Worm (Caenorhabditis elegans) whole organism, L1 larva: ENCODE measurements around the gene twk-3.

Experiments
- C04F5.9 ChIP-seq: sonication (generic microtip); optimal IDR thresholded peaks from 2 replicates; lab custom pipeline; 2016; ENCODE audit warnings: missing genetic modification characterization, missing compliant biosample characterization
- C34B4.2 ChIP-seq: sonication (generic microtip); optimal IDR thresholded peaks from 2 replicates; lab custom pipeline; 2017; ENCODE audit warnings: mild to moderate bottlenecking, missing genetic modification characterization, missing compliant biosample characterization
- Y116A8C.19 ChIP-seq: sonication (generic microtip); optimal IDR thresholded peaks from 2 replicates; lab custom pipeline; 2016; ENCODE audit warnings: missing compliant biosample characterization, missing genetic modification characterization, borderline replicate concordance
- aha-1 ChIP-seq: fragments of 150-350 bp; optimal IDR thresholded peaks from 2 replicates; lab custom pipeline; 2014; ENCODE audit warnings: missing biosample characterization, missing genetic modification characterization
- alr-1 ChIP-seq: fragments of 200-800 bp; sonication (Bioruptor generic); optimal IDR thresholded peaks from 2 replicates; lab custom pipeline; 2018; ENCODE audit warnings: borderline replicate concordance, mild to moderate bottlenecking, missing genetic modification characterization, missing compliant biosample characterization
- ceh-8 ChIP-seq: fragments of 200-800 bp; sonication (Bioruptor generic); optimal IDR thresholded peaks from 2 replicates; lab custom pipeline; 2018; ENCODE audit warnings: mild to moderate bottlenecking, missing genetic modification characterization, moderate library complexity, missing compliant biosample characterization
- ceh-82 ChIP-seq, 3 experiments: fragments of 150-350 bp in 1 of 3; sonication (generic microtip) in 2 of 3; optimal IDR thresholded peaks; 2 replicates each; lab custom pipeline; 2014 to 2017; ENCODE audit warnings: missing biosample characterization in 3 of 3, missing genetic modification characterization in 3 of 3
- ces-1 ChIP-seq: fragments of 150-350 bp; optimal IDR thresholded peaks from 2 replicates; lab custom pipeline; 2014; ENCODE audit warnings: missing biosample characterization, missing genetic modification reagents, missing genetic modification characterization
- dsc-1 ChIP-seq: sonication (generic microtip); optimal IDR thresholded peaks from 2 replicates; lab custom pipeline; 2016; ENCODE audit warnings: mild to moderate bottlenecking, missing genetic modification characterization, missing compliant biosample characterization
- efl-3 ChIP-seq: fragments of 200-800 bp; sonication (Bioruptor generic); optimal IDR thresholded peaks from 2 replicates; lab custom pipeline; 2018; ENCODE audit warnings: mild to moderate bottlenecking, missing genetic modification characterization, missing compliant biosample characterization
- egl-27 ChIP-seq, 2 experiments: fragments of 150-350 bp in 1 of 2; sonication (generic microtip); optimal IDR thresholded peaks; 3 replicates each; lab custom pipeline; 2017 to 2018; ENCODE audit warnings: missing biosample characterization in 2 of 2, missing genetic modification characterization in 2 of 2, missing genetic modification reagents in 2 of 2
- fkh-10 ChIP-seq: sonication (generic microtip); optimal IDR thresholded peaks from 2 replicates; lab custom pipeline; 2017; ENCODE audit warnings: missing biosample characterization, missing genetic modification reagents, missing genetic modification characterization
- fkh-8 ChIP-seq: sonication (generic microtip); optimal IDR thresholded peaks from 2 replicates; lab custom pipeline; 2016; ENCODE audit warnings: mild to moderate bottlenecking, missing genetic modification characterization, missing compliant biosample characterization
- grh-1 ChIP-seq: fragments of 200-800 bp; sonication (Bioruptor generic); IDR thresholded peaks from 2 replicates; pipeline ENCODE4 v1.3.6; 2022; ENCODE audit warnings: missing genetic modification reagents, missing genetic modification characterization, missing compliant biosample characterization
- hlh-17 ChIP-seq: fragments of 200-800 bp; sonication (Bioruptor generic); optimal IDR thresholded peaks from 2 replicates; lab custom pipeline; 2018; ENCODE audit warnings: missing genetic modification characterization, mild to moderate bottlenecking, missing compliant biosample characterization, moderate library complexity, borderline replicate concordance
- irx-1 ChIP-seq: sonication (generic microtip); optimal IDR thresholded peaks from 2 replicates; lab custom pipeline; 2016; ENCODE audit warnings: missing genetic modification characterization, missing compliant biosample characterization
- isw-1 ChIP-seq: fragments of 200-800 bp; sonication (Bioruptor generic); IDR thresholded peaks from 2 replicates; pipeline ENCODE4 v1.3.6; 2022; ENCODE audit warnings: missing genetic modification characterization, missing compliant biosample characterization
- lin-14 ChIP-seq: fragments of 200-800 bp; sonication (Bioruptor generic); optimal IDR thresholded peaks from 2 replicates; lab custom pipeline; 2018; ENCODE audit warnings: mild to moderate bottlenecking, missing genetic modification characterization, moderate library complexity, missing compliant biosample characterization
- lin-15B ChIP-seq: fragments of 150-350 bp; sonication (generic microtip); optimal IDR thresholded peaks from 3 replicates; lab custom pipeline; 2014; ENCODE audit warnings: missing biosample characterization, missing genetic modification characterization
- lin-35 ChIP-seq, 2 experiments: fragments of 150-350 bp; optimal IDR thresholded peaks; 2 replicates each; lab custom pipeline; 2014; ENCODE audit warnings: missing biosample characterization in 2 of 2, missing genetic modification characterization in 2 of 2, missing genetic modification reagents in 2 of 2
- mdl-1 ChIP-seq, 2 experiments: fragments of 150-350 bp; optimal IDR thresholded peaks; 2 replicates each; lab custom pipeline; 2014 to 2017; ENCODE audit warnings: missing biosample characterization in 2 of 2, missing genetic modification characterization in 2 of 2, inconsistent platforms in 1 of 2
- nhr-11 ChIP-seq: fragments of 150-350 bp; optimal IDR thresholded peaks from 2 replicates; lab custom pipeline; 2014; ENCODE audit warnings: missing biosample characterization, missing genetic modification characterization
- nhr-12 ChIP-seq: sonication (generic microtip); optimal IDR thresholded peaks from 2 replicates; lab custom pipeline; 2017; ENCODE audit warnings: missing biosample characterization, missing genetic modification characterization
- nhr-20 ChIP-seq: sonication (generic microtip); optimal IDR thresholded peaks from 2 replicates; lab custom pipeline; 2016; ENCODE audit warnings: mild to moderate bottlenecking, missing genetic modification characterization, missing compliant biosample characterization
- nhr-237 ChIP-seq: fragments of 150-350 bp; optimal IDR thresholded peaks from 2 replicates; lab custom pipeline; 2014; ENCODE audit warnings: missing biosample characterization, missing genetic modification characterization
- nhr-47 ChIP-seq: sonication (generic microtip); optimal IDR thresholded peaks from 2 replicates; lab custom pipeline; 2016; ENCODE audit warnings: mild to moderate bottlenecking, missing genetic modification characterization, moderate library complexity, missing compliant biosample characterization
- nhr-76 ChIP-seq: sonication (generic microtip); optimal IDR thresholded peaks from 2 replicates; lab custom pipeline; 2017; ENCODE audit warnings: missing biosample characterization, missing genetic modification characterization
- nhr-77 ChIP-seq: fragments of 150-350 bp; optimal IDR thresholded peaks from 2 replicates; lab custom pipeline; 2014; ENCODE audit warnings: missing biosample characterization, missing genetic modification characterization
- nhr-84 ChIP-seq: sonication (generic microtip); optimal IDR thresholded peaks from 2 replicates; lab custom pipeline; 2017; ENCODE audit warnings: missing biosample characterization, missing genetic modification characterization
- nhr-85 ChIP-seq: sonication (generic microtip); peaks from one replicate; lab custom pipeline; 2016; ENCODE audit warnings: missing genetic modification characterization, inconsistent platforms, missing compliant biosample characterization
- pax-3 ChIP-seq: fragments of 200-800 bp; sonication (Bioruptor generic); optimal IDR thresholded peaks from 2 replicates; lab custom pipeline; 2018; ENCODE audit warnings: mild to moderate bottlenecking, missing genetic modification characterization, moderate library complexity, missing compliant biosample characterization
- pqm-1 ChIP-seq: sonication (generic microtip); optimal IDR thresholded peaks from 3 replicates; lab custom pipeline; 2017; ENCODE audit warnings: missing biosample characterization, missing genetic modification characterization
- snpc-4 ChIP-seq: fragments of 150-350 bp; optimal IDR thresholded peaks from 2 replicates; lab custom pipeline; 2014; ENCODE audit warnings: missing biosample characterization, missing genetic modification characterization
- sup-37 ChIP-seq: fragments of 200-800 bp; sonication (Bioruptor generic); optimal IDR thresholded peaks from 2 replicates; lab custom pipeline; 2018; ENCODE audit warnings: mild to moderate bottlenecking, missing genetic modification characterization, missing compliant biosample characterization
- unc-62 ChIP-seq: fragments of 150-350 bp; optimal IDR thresholded peaks from 2 replicates; lab custom pipeline; 2014; ENCODE audit warnings: missing biosample characterization, missing genetic modification reagents, missing genetic modification characterization
- unc-98 ChIP-seq: fragments of 200-800 bp; sonication (Bioruptor generic); IDR thresholded peaks from 2 replicates; pipeline ENCODE4 v1.3.6; 2022; ENCODE audit warnings: missing genetic modification characterization, missing compliant biosample characterization
- vab-15 ChIP-seq: sonication (generic microtip); optimal IDR thresholded peaks from 2 replicates; lab custom pipeline; 2017; ENCODE audit warnings: missing genotype, mild to moderate bottlenecking, missing genetic modification characterization, missing compliant biosample characterization
- zag-1 ChIP-seq: fragments of 150-350 bp; optimal IDR thresholded peaks from 2 replicates; lab custom pipeline; 2014; ENCODE audit warnings: missing biosample characterization, missing genetic modification characterization
- ztf-11 ChIP-seq, 2 experiments: sonication (generic microtip); optimal IDR thresholded peaks; 2 replicates each; lab custom pipeline; 2016 to 2017; ENCODE audit warnings: missing genetic modification characterization in 2 of 2, missing biosample characterization in 1 of 2, missing compliant biosample characterization in 1 of 2

twk-3 gene

DNA sequence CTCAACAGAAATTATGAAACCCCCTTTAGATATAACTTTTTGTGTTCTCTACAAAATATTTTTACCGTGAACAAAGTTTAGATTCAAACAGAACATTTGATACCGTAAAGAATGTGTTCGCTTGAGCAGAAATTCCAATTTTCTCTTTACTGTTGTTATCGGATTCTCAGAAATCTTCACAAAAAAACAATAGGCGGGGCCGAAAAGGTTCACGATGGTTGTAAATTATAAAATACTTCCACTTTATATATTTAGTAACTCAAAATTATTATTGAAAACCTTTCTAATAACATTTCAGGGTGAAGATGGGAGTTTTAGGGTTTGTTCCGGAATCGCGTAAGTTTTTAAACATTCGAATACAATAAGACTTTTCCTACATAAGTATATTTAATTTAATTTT is 25.6 kb upstream of the twk-3 start, which contains the start of gene nlp-5:
nlp-5 (plus strand) TSS at position 301 of the 400 bp plus-strand sequence.
- TF ChIP-seq dsc-1: no peak
- no peak for TF ChIP-seq isw-1
- no peak for TF ChIP-seq vab-15
- TF ChIP-seq nhr-47 (tag; lab: Kevin White, UChicago): no peak
- TF ChIP-seq lin-15B (tag; lab: Kevin White, UChicago): no peak
- no peak for TF ChIP-seq pqm-1 (tag; lab: Kevin White, UChicago)
- TF ChIP-seq zag-1: no peak
- TF ChIP-seq nhr-11 (tag; lab: Kevin White, UChicago): no peak
- no peak for TF ChIP-seq grh-1 (GFP tag; lab: Robert Waterston, UW)
- no peak for TF ChIP-seq efl-3 (GFP tag; lab: Kevin White, UChicago)
- no peak for TF ChIP-seq C04F5.9 (tag; lab: Kevin White, UChicago)
- no peak for TF ChIP-seq nhr-76 (tag; lab: Kevin White, UChicago)
- TF ChIP-seq nhr-237: no peak
- TF ChIP-seq ztf-11 (tag; optimal IDR thresholded peaks at IDR 0.05; lab: Kevin White, UChicago): no peak
- no peak for TF ChIP-seq Y116A8C.19 (tag; lab: Kevin White, UChicago)
- TF ChIP-seq C34B4.2 (tag; lab: Kevin White, UChicago): no peak
- no peak for TF ChIP-seq ceh-82 (tag; optimal IDR thresholded peaks at IDR 0.05; lab: Kevin White, UChicago)
- TF ChIP-seq nhr-77 (tag; lab: Kevin White, UChicago): no peak
- no peak for TF ChIP-seq fkh-10 (GFP tag; lab: Kevin White, UChicago)
- TF ChIP-seq snpc-4 (tag; lab: Kevin White, UChicago): no peak
- TF ChIP-seq, all 84 proteins: peak for 0

DNA sequence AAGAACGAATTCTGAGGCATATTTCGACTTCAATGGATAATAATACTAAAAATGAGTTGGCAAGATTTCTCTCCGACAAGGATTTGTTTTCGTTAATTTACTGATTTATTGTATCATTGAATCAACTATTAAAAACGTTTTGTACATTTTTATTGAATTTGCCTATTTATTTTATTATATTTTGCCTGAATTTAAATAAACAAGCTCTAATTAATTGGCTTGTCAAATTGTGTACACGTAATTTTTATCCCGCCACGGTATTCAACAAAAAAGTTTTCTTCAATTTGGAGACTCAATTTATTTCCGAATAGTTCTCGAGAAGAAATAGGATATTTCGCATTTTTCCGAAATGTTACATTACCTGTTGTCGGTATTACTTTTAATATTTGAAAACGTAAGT is 19.9 kb upstream of the twk-3 start, which contains the start of gene M110.7:
M110.7 (plus strand) TSS at position 301 of the 400 bp plus-strand sequence.
- no peak for TF ChIP-seq dsc-1
- TF ChIP-seq nhr-47 (tag; lab: Kevin White, UChicago): no peak
- TF ChIP-seq ztf-11 (tag; optimal IDR thresholded peaks at IDR 0.05; lab: Kevin White, UChicago): no peak
- no peak for TF ChIP-seq lin-14 (GFP tag; lab: Kevin White, UChicago)
- no peak for TF ChIP-seq nhr-85 (tag; lab: Kevin White, UChicago)
- TF ChIP-seq ceh-8: no peak
- TF ChIP-seq unc-98 (GFP tag; lab: Robert Waterston, UW): no peak
- TF ChIP-seq sup-37 (GFP tag; lab: Kevin White, UChicago): no peak
- no peak for TF ChIP-seq nhr-84 (tag; lab: Kevin White, UChicago)
- TF ChIP-seq lin-35 (GFP tag; optimal IDR thresholded peaks at IDR 0.05; lab: Kevin White, UChicago): no peak
- no peak for TF ChIP-seq pax-3 (tag; lab: Kevin White, UChicago)
- TF ChIP-seq isw-1: no peak
- TF ChIP-seq nhr-20 (tag; lab: Kevin White, UChicago): no peak
- no peak for TF ChIP-seq egl-27 (tag; optimal IDR thresholded peaks at IDR 0.05; lab: Kevin White, UChicago)
- no peak for TF ChIP-seq nhr-237

DNA sequence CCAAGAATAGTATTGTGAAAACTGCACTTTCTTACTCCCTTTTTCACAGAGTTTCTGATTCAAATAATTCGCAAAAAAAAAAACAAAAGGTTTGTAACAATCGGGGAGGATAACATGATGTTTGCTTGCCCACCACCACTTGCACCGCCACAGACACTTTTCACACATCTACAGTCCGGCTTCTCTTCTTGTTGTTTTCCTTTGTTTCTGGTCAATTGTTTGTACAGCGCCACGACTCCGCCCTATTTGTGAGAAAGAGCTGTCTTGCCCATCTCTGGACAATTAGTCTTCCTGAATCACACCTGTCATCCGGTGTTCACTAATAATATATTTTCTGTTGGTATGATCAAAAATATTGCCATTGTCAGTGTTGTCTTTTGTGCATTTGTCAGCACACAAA is 18.4 kb upstream of the twk-3 start, which contains the start of gene M110.9:
M110.9 (plus strand) TSS at position 301 of the 400 bp plus-strand sequence.
- no peak for TF ChIP-seq nhr-12 (tag; lab: Kevin White, UChicago)
- TF ChIP-seq ces-1 (GFP tag; lab: Kevin White, UChicago): no peak
- TF ChIP-seq irx-1: no peak
- TF ChIP-seq alr-1 (tag; lab: Kevin White, UChicago): no peak
- TF ChIP-seq fkh-8 (tag; lab: Kevin White, UChicago): no peak
- no peak for TF ChIP-seq mdl-1 (tag; optimal IDR thresholded peaks at IDR 0.05; lab: Kevin White, UChicago)
- TF ChIP-seq aha-1 (tag; lab: Kevin White, UChicago): no peak
- TF ChIP-seq unc-62 (GFP tag; lab: Kevin White, UChicago): no peak
- TF ChIP-seq hlh-17 (GFP tag; lab: Kevin White, UChicago): no peak
- TF ChIP-seq, all 84 proteins: peak for 0
